Worm (Caenorhabditis elegans) whole organism, L4 larva: Measurements from ENCODE around the gene C32D5.12.

Experiments used
- F10B5.3 ChIP-seq: sonication (generic microtip); optimal IDR thresholded peaks from 2 replicates; lab custom pipeline; 2016; ENCODE audit warnings: mild to moderate bottlenecking, missing genetic modification characterization, missing compliant biosample characterization
- F26F4.8 ChIP-seq: fragments of 200-800 bp; sonication (Bioruptor generic); conservative IDR thresholded peaks from 2 replicates; pipeline ENCODE4 v1.3.6; 2022; ENCODE audit warnings: missing genetic modification characterization, missing compliant biosample characterization
- F44E2.7 ChIP-seq: fragments of 200-800 bp; sonication (Bioruptor generic); IDR thresholded peaks from 2 replicates; pipeline ENCODE4 v2.1.2; 2022; ENCODE audit warnings: missing genetic modification characterization, missing compliant biosample characterization
- T20F7.1 ChIP-seq: fragments of 200-800 bp; sonication (Bioruptor generic); optimal IDR thresholded peaks from 2 replicates; lab custom pipeline; 2018; ENCODE audit warnings: mild to moderate bottlenecking, missing genetic modification characterization, missing compliant biosample characterization
- T26A8.4 ChIP-seq: fragments of 200-800 bp; sonication (Bioruptor generic); IDR thresholded peaks from 2 replicates; pipeline ENCODE4 v1.3.6; 2022; ENCODE audit warnings: missing genetic modification characterization, missing compliant biosample characterization
- Y105C5A.15 ChIP-seq: fragments of 200-800 bp; sonication (Bioruptor generic); IDR thresholded peaks from 2 replicates; pipeline ENCODE4 v1.3.6; 2022; ENCODE audit warnings: missing genetic modification characterization, missing compliant biosample characterization
- Y5F2A.4 ChIP-seq: fragments of 200-800 bp; sonication (Bioruptor generic); optimal IDR thresholded peaks from 2 replicates; lab custom pipeline; 2018; ENCODE audit warnings: mild to moderate bottlenecking, missing genetic modification characterization, missing compliant biosample characterization
- aha-1 ChIP-seq: fragments of 150-350 bp; peaks from one replicate; lab custom pipeline; 2014; ENCODE audit warnings: missing biosample characterization, missing genetic modification characterization
- ama-1 ChIP-seq: fragments of 150-350 bp; optimal IDR thresholded peaks from 2 replicates; lab custom pipeline; 2014; ENCODE audit warnings: inconsistent platforms, mixed read lengths
- arid-1 ChIP-seq: fragments of 200-800 bp; sonication (Bioruptor generic); conservative IDR thresholded peaks from 2 replicates; pipeline ENCODE4 v1.3.6; 2022; ENCODE audit warnings: missing genetic modification reagents, missing genetic modification characterization, missing compliant biosample characterization
- ceh-20 ChIP-seq: fragments of 200-800 bp; sonication (Bioruptor generic); IDR thresholded peaks from 2 replicates; pipeline ENCODE4 v1.3.6; 2022; ENCODE audit warnings: missing genetic modification reagents, missing genetic modification characterization, missing compliant biosample characterization
- ceh-82 ChIP-seq: sonication (generic microtip); optimal IDR thresholded peaks from 2 replicates; lab custom pipeline; 2017; ENCODE audit warnings: missing biosample characterization, missing genetic modification characterization
- ces-1 ChIP-seq: fragments of 150-350 bp; sonication (generic microtip); optimal IDR thresholded peaks from 4 replicates; lab custom pipeline; 2014; ENCODE audit warnings: missing biosample characterization, missing genetic modification reagents, missing genetic modification characterization
- daf-12 ChIP-seq: fragments of 150-350 bp; optimal IDR thresholded peaks from 2 replicates; lab custom pipeline; 2014; ENCODE audit warnings: missing biosample characterization, missing genetic modification reagents, missing genetic modification characterization
- daf-16 ChIP-seq, 3 experiments: sonication (generic microtip); optimal IDR thresholded peaks; 2 replicates each; lab custom pipeline; 2016 to 2017; ENCODE audit warnings: missing genetic modification characterization in 3 of 3, missing genetic modification reagents in 3 of 3, mild to moderate bottlenecking in 2 of 3, missing compliant biosample characterization in 2 of 3, missing biosample characterization in 1 of 3, moderate library complexity in 1 of 3
- daf-8 ChIP-seq: fragments of 200-800 bp; sonication (Bioruptor generic); IDR thresholded peaks from 2 replicates; pipeline ENCODE4 v1.3.6; 2022; ENCODE audit warnings: missing genetic modification characterization, missing compliant biosample characterization
- dmd-6 ChIP-seq: fragments of 200-800 bp; sonication (Bioruptor generic); IDR thresholded peaks from 2 replicates; pipeline ENCODE4 v1.3.6; 2022; ENCODE audit warnings: missing genetic modification reagents, missing genetic modification characterization, missing compliant biosample characterization
- dmd-8 ChIP-seq: fragments of 200-800 bp; sonication (Bioruptor generic); IDR thresholded peaks from 2 replicates; pipeline ENCODE4 v1.3.6; 2022; ENCODE audit warnings: missing genetic modification characterization, missing compliant biosample characterization
- dpl-1 ChIP-seq: fragments of 150-350 bp; optimal IDR thresholded peaks from 2 replicates; lab custom pipeline; 2014; ENCODE audit warnings: missing biosample characterization, missing genetic modification reagents, missing genetic modification characterization
- dve-1 ChIP-seq: sonication (generic microtip); optimal IDR thresholded peaks from 2 replicates; lab custom pipeline; 2017; ENCODE audit warnings: antibody characterized with exemption, mild to moderate bottlenecking, missing genetic modification characterization, missing compliant biosample characterization; ENCODE audit not compliant: insufficient read depth
- egl-27 ChIP-seq: sonication (generic microtip); optimal IDR thresholded peaks from 3 replicates; lab custom pipeline; 2017; ENCODE audit warnings: missing biosample characterization, missing genetic modification reagents, missing genetic modification characterization
- fkh-10 ChIP-seq: fragments of 150-350 bp; optimal IDR thresholded peaks from 2 replicates; lab custom pipeline; 2014; ENCODE audit warnings: missing biosample characterization, missing genetic modification reagents, missing genetic modification characterization
- hlh-11 ChIP-seq: fragments of 200-800 bp; sonication (Bioruptor generic); optimal IDR thresholded peaks from 2 replicates; lab custom pipeline; 2018; ENCODE audit warnings: mild to moderate bottlenecking, missing genetic modification characterization, missing compliant biosample characterization
- hlh-30 ChIP-seq: sonication (generic microtip); optimal IDR thresholded peaks from 2 replicates; lab custom pipeline; 2017; ENCODE audit warnings: antibody characterized with exemption, mild to moderate bottlenecking, missing genetic modification characterization, missing compliant biosample characterization; ENCODE audit not compliant: insufficient read depth
- hmg-1.1 ChIP-seq: fragments of 200-800 bp; sonication (Bioruptor generic); IDR thresholded peaks from 2 replicates; pipeline ENCODE4 v1.3.6; 2022; ENCODE audit warnings: missing genetic modification reagents, missing genetic modification characterization, missing compliant biosample characterization
- jun-1 ChIP-seq: fragments of 150-350 bp; optimal IDR thresholded peaks from 2 replicates; lab custom pipeline; 2014; ENCODE audit warnings: missing biosample characterization, missing genetic modification reagents, missing genetic modification characterization
- lin-13 ChIP-seq: fragments of 150-350 bp; optimal IDR thresholded peaks from 2 replicates; lab custom pipeline; 2014; ENCODE audit warnings: missing biosample characterization, missing genetic modification reagents, missing genetic modification characterization
- lin-29 ChIP-seq: fragments of 200-800 bp; sonication (Bioruptor generic); IDR thresholded peaks from 2 replicates; pipeline ENCODE4 v1.3.6; 2022; ENCODE audit warnings: missing genetic modification reagents, missing genetic modification characterization, missing compliant biosample characterization
- lin-38 ChIP-seq: fragments of 200-800 bp; sonication (Bioruptor generic); IDR thresholded peaks from 2 replicates; pipeline ENCODE4 v1.3.6; 2022; ENCODE audit warnings: missing genetic modification reagents, missing genetic modification characterization, missing compliant biosample characterization
- lin-39 ChIP-seq: fragments of 150-350 bp; optimal IDR thresholded peaks from 2 replicates; lab custom pipeline; 2014; ENCODE audit warnings: missing biosample characterization, missing genetic modification reagents, missing genetic modification characterization
- lir-3 ChIP-seq: sonication (generic microtip); optimal IDR thresholded peaks from 2 replicates; lab custom pipeline; 2016; ENCODE audit warnings: mild to moderate bottlenecking, missing genetic modification characterization, missing compliant biosample characterization
- lsy-2 ChIP-seq, 2 experiments: fragments of 150-350 bp in 1 of 2; sonication (generic microtip) in 1 of 2; optimal IDR thresholded peaks; 2 replicates each; lab custom pipeline; 2014 to 2017; ENCODE audit warnings: missing biosample characterization in 2 of 2, missing genetic modification characterization in 2 of 2
- madf-5 ChIP-seq, 2 experiments: fragments of 200-800 bp; sonication (Bioruptor generic); IDR thresholded peaks; 2 replicates each; pipeline ENCODE4 v1.3.6; 2022; ENCODE audit warnings: missing compliant biosample characterization in 2 of 2, missing genetic modification characterization in 2 of 2
- mes-2 ChIP-seq: sonication (generic microtip); optimal IDR thresholded peaks from 2 replicates; lab custom pipeline; 2016; ENCODE audit warnings: missing genotype, mild to moderate bottlenecking, missing genetic modification characterization, missing compliant biosample characterization; ENCODE audit not compliant: poor library complexity, severe bottlenecking
- mxl-2 ChIP-seq: fragments of 200-800 bp; sonication (Bioruptor generic); conservative IDR thresholded peaks from 2 replicates; pipeline ENCODE4 v1.3.6; 2022; ENCODE audit warnings: missing genetic modification reagents, missing genetic modification characterization, missing compliant biosample characterization
- mxl-3 ChIP-seq: fragments of 200-800 bp; sonication (Bioruptor generic); optimal IDR thresholded peaks from 2 replicates; lab custom pipeline; 2018; ENCODE audit warnings: mild to moderate bottlenecking, missing genetic modification characterization, missing compliant biosample characterization
- nhr-111 ChIP-seq: fragments of 200-800 bp; sonication (Bioruptor generic); optimal IDR thresholded peaks from 2 replicates; lab custom pipeline; 2018; ENCODE audit warnings: mild to moderate bottlenecking, missing genetic modification characterization, missing compliant biosample characterization
- nhr-237 ChIP-seq: sonication (generic microtip); optimal IDR thresholded peaks from 2 replicates; lab custom pipeline; 2017; ENCODE audit warnings: missing biosample characterization, missing genetic modification characterization
- nhr-28 ChIP-seq: fragments of 150-350 bp; optimal IDR thresholded peaks from 2 replicates; lab custom pipeline; 2014; ENCODE audit warnings: missing biosample characterization, missing genetic modification characterization
- nhr-41 ChIP-seq: fragments of 200-800 bp; sonication (Bioruptor generic); IDR thresholded peaks from 2 replicates; pipeline ENCODE4 v1.3.6; 2022; ENCODE audit warnings: missing genetic modification reagents, missing genetic modification characterization, missing compliant biosample characterization
- nhr-42 ChIP-seq: fragments of 200-800 bp; sonication (Bioruptor generic); IDR thresholded peaks from 2 replicates; pipeline ENCODE4 v1.3.6; 2022; ENCODE audit warnings: missing genetic modification characterization, missing compliant biosample characterization
- nhr-6 ChIP-seq: fragments of 150-350 bp; optimal IDR thresholded peaks from 2 replicates; lab custom pipeline; 2014; ENCODE audit warnings: missing biosample characterization, missing genetic modification characterization
- nhr-76 ChIP-seq: fragments of 150-350 bp; optimal IDR thresholded peaks from 2 replicates; lab custom pipeline; 2014; ENCODE audit warnings: missing biosample characterization, missing genetic modification characterization
- php-3 ChIP-seq: fragments of 200-800 bp; sonication (Bioruptor generic); IDR thresholded peaks from 2 replicates; pipeline ENCODE4 v1.3.6; 2022; ENCODE audit warnings: missing genetic modification reagents, missing genetic modification characterization, missing compliant biosample characterization
- rbr-2 ChIP-seq: sonication (generic microtip); optimal IDR thresholded peaks from 2 replicates; lab custom pipeline; 2016; ENCODE audit warnings: missing genotype, missing genetic modification characterization, missing compliant biosample characterization
- skn-1 ChIP-seq: fragments of 150-350 bp; optimal IDR thresholded peaks from 2 replicates; lab custom pipeline; 2014; ENCODE audit warnings: missing biosample characterization, missing genetic modification characterization
- snpc-1.2 ChIP-seq: fragments of 200-800 bp; sonication (Bioruptor generic); IDR thresholded peaks from 2 replicates; pipeline ENCODE4 v1.3.6; 2022; ENCODE audit warnings: missing genetic modification reagents, missing genetic modification characterization, missing compliant biosample characterization
- spr-3 ChIP-seq: fragments of 200-800 bp; sonication (Bioruptor generic); optimal IDR thresholded peaks from 2 replicates; lab custom pipeline; 2018; ENCODE audit warnings: mild to moderate bottlenecking, missing genetic modification characterization, missing compliant biosample characterization
- zfp-3 ChIP-seq: fragments of 200-800 bp; sonication (Bioruptor generic); conservative IDR thresholded peaks from 2 replicates; pipeline ENCODE4 v1.3.6; 2022; ENCODE audit warnings: missing genetic modification reagents, missing genetic modification characterization, missing compliant biosample characterization
- zip-11 ChIP-seq: fragments of 200-800 bp; sonication (Bioruptor generic); IDR thresholded peaks from 2 replicates; pipeline ENCODE4 v1.3.6; 2022; ENCODE audit warnings: missing genetic modification characterization, missing compliant biosample characterization
- ztf-11 ChIP-seq: fragments of 150-350 bp; optimal IDR thresholded peaks from 2 replicates; lab custom pipeline; 2014; ENCODE audit warnings: missing biosample characterization, missing genetic modification characterization
- ztf-7 ChIP-seq: fragments of 150-350 bp; optimal IDR thresholded peaks from 2 replicates; lab custom pipeline; 2014; ENCODE audit warnings: missing biosample characterization, missing genetic modification characterization

The C32D5.12 gene

DNA sequence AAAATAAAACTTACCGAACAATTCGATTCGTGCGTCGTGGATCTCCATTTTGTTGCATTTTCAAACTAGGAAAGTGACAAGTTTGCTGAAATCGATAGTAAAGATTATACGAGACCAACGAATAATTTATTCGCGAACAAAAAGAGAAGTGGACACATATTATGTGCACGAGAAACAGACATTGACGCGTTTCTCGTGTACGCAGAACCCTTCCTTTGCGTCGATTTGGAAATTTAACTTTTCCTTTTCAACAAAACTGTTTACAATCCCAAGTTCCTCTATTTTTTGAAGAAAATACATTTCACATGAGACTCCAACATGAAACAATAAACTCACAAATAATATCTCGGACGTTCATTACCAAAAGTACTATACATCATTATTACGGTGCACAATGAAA is 2.0 kb upstream of the C32D5.12 start, which contains the start of gene K10B2.4 (continued):
- TF ChIP-seq Y105C5A.15 (no peak), hmg-1.1 (GFP tag; lab: Robert Waterston, UW) (peak; percentile 60), ztf-7 (tag; lab: Kevin White, UChicago) (peak; percentile 20), nhr-41 (no peak), skn-1 (no peak), F10B5.3 (tag; lab: Kevin White, UChicago) (no peak), mxl-2 (GFP tag; lab: Robert Waterston, UW) (no peak), mxl-3 (GFP tag; lab: Kevin White, UChicago) (peak; percentile 30), jun-1 (tag; lab: Kevin White, UChicago) (no peak), T26A8.4 (GFP tag; lab: Robert Waterston, UW) (0 out of 2 replicates have a peak, but pooled peaks have one; percentile 26), ztf-11 (tag; lab: Kevin White, UChicago) (no peak), ces-1 (GFP tag; lab: Kevin White, UChicago) (no peak), F44E2.7 (GFP tag; lab: Robert Waterston, UW) (no peak), mes-2 (peak; percentile 90), ceh-20 (peak; percentile 46; the same call in 1 of the 2 replicates), T20F7.1 (GFP tag; lab: Kevin White, UChicago) (peak; percentile 57), nhr-28 (tag; lab: Kevin White, UChicago) (peak; percentile 28), ceh-82 (tag; lab: Kevin White, UChicago) (no peak), snpc-1.2 (GFP tag; lab: Robert Waterston, UW) (no peak), lin-13 (peak; percentile 36), hlh-30 (tag; lab: Kevin White, UChicago) (peak; percentile 53), daf-12 (tag; lab: Kevin White, UChicago) (no peak), daf-16 (GFP tag; optimal IDR thresholded peaks at IDR 0.05; lab: Kevin White, UChicago) (no peak), daf-16 (tag; optimal IDR thresholded peaks at IDR 0.05; lab: Kevin White, UChicago) (peak; percentile 67), madf-5 (GFP tag; IDR thresholded peaks at IDR 0.05; lab: Robert Waterston, UW) (no peak), lir-3 (no peak), egl-27 (tag; lab: Kevin White, UChicago) (no peak), dpl-1 (GFP tag; lab: Kevin White, UChicago) (peak; percentile 78), hlh-11 (tag; lab: Kevin White, UChicago) (peak; percentile 55), daf-8 (GFP tag; lab: Robert Waterston, UW) (no peak), lin-38 (peak; percentile 81), dmd-8 (no peak), nhr-42 (GFP tag; lab: Robert Waterston, UW) (no peak), aha-1 (tag; lab: Kevin White, UChicago) (peak; percentile 92), nhr-111 (GFP tag; lab: Kevin White, UChicago) (no peak), fkh-10 (GFP tag; lab: Kevin White, UChicago) (no peak), spr-3 (GFP tag; lab: Kevin White, UChicago) (peak; percentile 7), nhr-76 (tag; lab: Kevin White, UChicago) (no peak), zfp-3 (GFP tag; lab: Robert Waterston, UW) (no peak), rbr-2 (tag; lab: Kevin White, UChicago) (peak; percentile 48), nhr-6 (tag; lab: Kevin White, UChicago) (no peak), dmd-6 (GFP tag; lab: Robert Waterston, UW) (no peak), zip-11 (GFP tag; lab: Robert Waterston, UW) (no peak), lin-29 (no peak), ama-1 (lab: Kevin White, UChicago) (peak; percentile 27), dve-1 (peak; percentile 35), php-3 (GFP tag; lab: Robert Waterston, UW) (no peak), arid-1 (0 out of 2 replicates have a peak, but pooled peaks have one; percentile 16), lsy-2 (tag; optimal IDR thresholded peaks at IDR 0.05; lab: Kevin White, UChicago) (peak in 1 of 2 experiments; percentile 87), lin-39 (no peak), Y5F2A.4 (GFP tag; lab: Kevin White, UChicago) (no peak), nhr-237 (tag; lab: Kevin White, UChicago) (no peak), F26F4.8 (GFP tag; lab: Robert Waterston, UW) (no peak)
